Worm (Caenorhabditis elegans) whole organism, L3 larva: ENCODE data around the gene twk-12.
A peak's percentile ranks its signal among the peaks of the same experiment; 100 is the strongest.

Experiments used
- R02D3.7 ChIP-seq: fragments of 150-350 bp; optimal IDR thresholded peaks from 2 replicates; lab custom pipeline; 2014; ENCODE audit warnings: missing biosample characterization, missing genetic modification characterization
- ZK546.5 ChIP-seq: sonication (generic microtip); optimal IDR thresholded peaks from 2 replicates; lab custom pipeline; 2017; ENCODE audit warnings: missing biosample characterization, missing genetic modification characterization
- ceh-16 ChIP-seq: sonication (generic microtip); optimal IDR thresholded peaks from 2 replicates; lab custom pipeline; 2017; ENCODE audit warnings: missing biosample characterization, missing genetic modification characterization
- ceh-28 ChIP-seq: fragments of 150-350 bp; optimal IDR thresholded peaks from 2 replicates; lab custom pipeline; 2014; ENCODE audit warnings: missing biosample characterization, missing genetic modification reagents, missing genetic modification characterization
- ceh-82 ChIP-seq: fragments of 150-350 bp; optimal IDR thresholded peaks from 2 replicates; lab custom pipeline; 2014; ENCODE audit warnings: missing biosample characterization, missing genetic modification characterization
- egl-27 ChIP-seq: sonication (generic microtip); optimal IDR thresholded peaks from 4 replicates; lab custom pipeline; 2017; ENCODE audit warnings: missing biosample characterization, missing genetic modification reagents, missing genetic modification characterization
- egl-5 ChIP-seq: fragments of 150-350 bp; optimal IDR thresholded peaks from 2 replicates; lab custom pipeline; 2017; ENCODE audit warnings: missing biosample characterization, missing genetic modification reagents, missing genetic modification characterization, inconsistent platforms
- elt-2 ChIP-seq: sonication (generic microtip); optimal IDR thresholded peaks from 2 replicates; lab custom pipeline; 2016; ENCODE audit warnings: missing genetic modification reagents, mild to moderate bottlenecking, missing genetic modification characterization, missing compliant biosample characterization
- elt-3 ChIP-seq, 3 experiments: fragments of 150-350 bp in 1 of 3; sonication (generic microtip) in 2 of 3; optimal IDR thresholded peaks; 2 replicates in 2 of 3; 4 replicates in 1 of 3; lab custom pipeline; 2014 to 2017; ENCODE audit warnings: missing biosample characterization in 3 of 3, missing genetic modification characterization in 3 of 3
- fkh-10 ChIP-seq: sonication (generic microtip); optimal IDR thresholded peaks from 2 replicates; lab custom pipeline; 2017; ENCODE audit warnings: missing biosample characterization, missing genetic modification reagents, missing genetic modification characterization
- fkh-2 ChIP-seq: fragments of 150-350 bp; optimal IDR thresholded peaks from 2 replicates; lab custom pipeline; 2014; ENCODE audit warnings: missing biosample characterization, missing genetic modification reagents, missing genetic modification characterization
- fos-1 ChIP-seq: fragments of 150-350 bp; optimal IDR thresholded peaks from 2 replicates; lab custom pipeline; 2014; ENCODE audit warnings: missing biosample characterization, missing genetic modification characterization
- hmg-11 ChIP-seq: sonication (generic microtip); optimal IDR thresholded peaks from 2 replicates; lab custom pipeline; 2016; ENCODE audit warnings: missing genetic modification characterization, missing compliant biosample characterization
- jun-1 ChIP-seq: fragments of 150-350 bp; optimal IDR thresholded peaks from 2 replicates; lab custom pipeline; 2014; ENCODE audit warnings: missing biosample characterization, missing genetic modification reagents, missing genetic modification characterization
- lin-15B ChIP-seq: fragments of 150-350 bp; optimal IDR thresholded peaks from 2 replicates; lab custom pipeline; 2014; ENCODE audit warnings: missing biosample characterization, missing genetic modification characterization
- lin-39 ChIP-seq: fragments of 150-350 bp; optimal IDR thresholded peaks from 2 replicates; lab custom pipeline; 2018; ENCODE audit warnings: missing biosample characterization, missing genetic modification reagents, missing genetic modification characterization
- mdl-1 ChIP-seq: fragments of 150-350 bp; optimal IDR thresholded peaks from 2 replicates; lab custom pipeline; 2014; ENCODE audit warnings: missing biosample characterization, missing genetic modification characterization
- nhr-11 ChIP-seq: fragments of 150-350 bp; optimal IDR thresholded peaks from 2 replicates; lab custom pipeline; 2014; ENCODE audit warnings: missing biosample characterization, missing genetic modification characterization
- nhr-23 ChIP-seq: fragments of 150-350 bp; optimal IDR thresholded peaks from 2 replicates; lab custom pipeline; 2014; ENCODE audit warnings: missing biosample characterization, missing genetic modification reagents, missing genetic modification characterization
- nhr-237 ChIP-seq: fragments of 150-350 bp; optimal IDR thresholded peaks from 2 replicates; lab custom pipeline; 2014; ENCODE audit warnings: missing biosample characterization, missing genetic modification characterization
- nhr-28 ChIP-seq: fragments of 150-350 bp; optimal IDR thresholded peaks from 2 replicates; lab custom pipeline; 2014; ENCODE audit warnings: missing biosample characterization, missing genetic modification characterization
- nhr-43 ChIP-seq: sonication (generic microtip); optimal IDR thresholded peaks from 2 replicates; lab custom pipeline; 2016; ENCODE audit warnings: mild to moderate bottlenecking, missing genetic modification characterization, missing compliant biosample characterization; ENCODE audit not compliant: poor library complexity, severe bottlenecking
- nhr-67 ChIP-seq: fragments of 150-350 bp; optimal IDR thresholded peaks from 2 replicates; lab custom pipeline; 2014; ENCODE audit warnings: missing biosample characterization, missing genetic modification characterization
- nhr-77 ChIP-seq: fragments of 150-350 bp; optimal IDR thresholded peaks from 2 replicates; lab custom pipeline; 2014; ENCODE audit warnings: missing biosample characterization, missing genetic modification characterization
- pha-4 ChIP-seq: fragments of 150-350 bp; optimal IDR thresholded peaks from 2 replicates; lab custom pipeline; 2014; ENCODE audit warnings: missing biosample characterization, missing genetic modification reagents, missing genetic modification characterization
- pqm-1 ChIP-seq: fragments of 150-350 bp; optimal IDR thresholded peaks from 2 replicates; lab custom pipeline; 2017; ENCODE audit warnings: missing biosample characterization, missing genetic modification characterization, inconsistent platforms
- unc-62 ChIP-seq: fragments of 150-350 bp; sonication (generic microtip); optimal IDR thresholded peaks from 4 replicates; lab custom pipeline; 2014; ENCODE audit warnings: missing biosample characterization, missing genetic modification reagents, missing genetic modification characterization
- zag-1 ChIP-seq: fragments of 150-350 bp; optimal IDR thresholded peaks from 2 replicates; lab custom pipeline; 2014; ENCODE audit warnings: missing biosample characterization, missing genetic modification characterization
- ztf-4 ChIP-seq: fragments of 150-350 bp; optimal IDR thresholded peaks from 2 replicates; lab custom pipeline; 2014; ENCODE audit warnings: missing biosample characterization, missing genetic modification characterization

twk-12 gene

ce11 chrV:10682122-10682521 is 14.7 kb downstream of the twk-12 start, which contains the start of gene gsp-1:
TSS of gene gsp-1 (plus strand) at chrV:10682422.
- TF ChIP-seq lin-39 (tag; lab: Kevin White, UChicago), result peak; percentile 9
- no peak for TF ChIP-seq mdl-1 (tag; lab: Kevin White, UChicago)

ce11 chrV:10683458-10683857 is 16.1 kb downstream of the twk-12 start:
- TF ChIP-seq hmg-11 (tag; lab: Kevin White, UChicago) (peak; percentile 23), lin-15B (no peak)

ce11 chrV:10684748-10685147 is 17.4 kb downstream of the twk-12 start:
- TF ChIP-seq nhr-67 (tag; lab: Kevin White, UChicago), result no peak
- peak; percentile 49 for TF ChIP-seq fkh-10 (GFP tag; lab: Kevin White, UChicago)

- TF ChIP-seq pha-4 (tag; lab: Kevin White, UChicago), result peak; percentile 64
- TF ChIP-seq nhr-28 (tag; lab: Kevin White, UChicago), result no peak
- TF ChIP-seq zag-1 (tag; lab: Kevin White, UChicago), result no peak
- TF ChIP-seq nhr-237 (tag; lab: Kevin White, UChicago), result no peak
- TF ChIP-seq ztf-4 (tag; lab: Kevin White, UChicago), result no peak
Observed at ce11 chrV:10687601-10688000, 20.2 kb downstream of the twk-12 start, which contains the start of gene F29F11.20. TSS of gene F29F11.20 (plus strand) at chrV:10687901.

- TF ChIP-seq pha-4 (tag; lab: Kevin White, UChicago) (peak; percentile 68), unc-62 (no peak)
Observed at ce11 chrV:10691313-10691712, 23.9 kb downstream of the twk-12 start.

ce11 chrV:10693749-10694148 is 26.4 kb downstream of the twk-12 start:
- TF ChIP-seq pqm-1 (tag; lab: Kevin White, UChicago) (peak; percentile 99), nhr-77 (tag; lab: Kevin White, UChicago) (no peak), fos-1 (tag; lab: Kevin White, UChicago) (peak; percentile 11), jun-1 (tag; lab: Kevin White, UChicago) (peak; percentile 88), elt-2 (peak; percentile 99), pha-4 (tag; lab: Kevin White, UChicago) (peak; percentile 81), nhr-237 (tag; lab: Kevin White, UChicago) (no peak), ceh-28 (no peak)

ce11 chrV:10695181-10695580 is 27.8 kb downstream of the twk-12 start, which contains the start of gene C05A2.4:
TSS of gene C05A2.4 (plus strand) at chrV:10695481.
- TF ChIP-seq elt-3 (tag; optimal IDR thresholded peaks at IDR 0.05; lab: Kevin White, UChicago) (no peak), ceh-28 (no peak), pqm-1 (tag; lab: Kevin White, UChicago) (peak; percentile 21)

ce11 chrV:10699122-10699521 is 31.7 kb downstream of the twk-12 start:
- TF ChIP-seq nhr-11 (tag; lab: Kevin White, UChicago), result no peak
- no peak for TF ChIP-seq nhr-77 (tag; lab: Kevin White, UChicago)
- no peak for TF ChIP-seq fos-1 (tag; lab: Kevin White, UChicago)
- TF ChIP-seq nhr-43 (tag; lab: Kevin White, UChicago), result no peak
- TF ChIP-seq ceh-82 (tag; lab: Kevin White, UChicago), result no peak
- no peak for TF ChIP-seq nhr-237 (tag; lab: Kevin White, UChicago)
- no peak for TF ChIP-seq lin-39 (tag; lab: Kevin White, UChicago)
- peak; percentile 35 for TF ChIP-seq fkh-10 (GFP tag; lab: Kevin White, UChicago)
- no peak for TF ChIP-seq ceh-16

ce11 chrV:10702249-10702648 is 34.9 kb downstream of the twk-12 start, which contains the start of gene pph-1:
TSS of gene pph-1 (plus strand) at chrV:10702549.
- no peak for TF ChIP-seq nhr-67 (tag; lab: Kevin White, UChicago)
- no peak for TF ChIP-seq ZK546.5 (tag; lab: Kevin White, UChicago)
- TF ChIP-seq pqm-1 (tag; lab: Kevin White, UChicago), result no peak
- TF ChIP-seq egl-27, result no peak
- no peak for TF ChIP-seq elt-3 (tag; optimal IDR thresholded peaks at IDR 0.05; lab: Kevin White, UChicago)
- no peak for TF ChIP-seq fkh-2 (tag; lab: Kevin White, UChicago)
- TF ChIP-seq egl-5 (tag; lab: Kevin White, UChicago), result no peak
- no peak for TF ChIP-seq nhr-28 (tag; lab: Kevin White, UChicago)
- no peak for TF ChIP-seq nhr-23 (tag; lab: Kevin White, UChicago)
- TF ChIP-seq ceh-16, result no peak
- TF ChIP-seq mdl-1 (tag; lab: Kevin White, UChicago), result no peak
- no peak for TF ChIP-seq R02D3.7 (tag; lab: Kevin White, UChicago)
